Worm (Caenorhabditis elegans): ENCODE data around the gene scl-20.

DNA sequence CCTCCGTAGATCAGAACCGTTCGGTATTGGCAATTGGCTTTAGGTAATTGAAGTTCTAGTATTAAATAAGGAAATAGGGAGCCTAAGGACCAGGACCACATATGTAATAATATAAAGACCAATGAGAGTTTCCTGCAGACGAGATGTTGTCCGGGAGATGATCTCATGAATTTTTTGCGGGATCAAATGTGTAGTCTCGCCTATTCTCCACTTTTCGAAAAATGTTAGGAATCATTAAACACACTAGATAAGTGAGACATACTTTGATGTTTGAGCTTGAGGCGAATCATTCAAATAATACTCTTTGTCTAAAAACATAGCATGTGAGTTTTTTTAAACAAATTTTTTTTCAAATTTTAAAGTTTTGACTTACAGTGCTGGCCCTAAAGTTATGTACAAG, 18.8 kb upstream of the scl-20 start, which contains the start of gene F11D11.6:
- TF ChIP-seq nhr-232 (tag; optimal IDR thresholded peaks at IDR 0.05) (no peak), pat-9 (tag; optimal IDR thresholded peaks at IDR 0.05) (no peak), T23F11.4 (GFP tag; optimal IDR thresholded peaks at IDR 0.05) (no peak), pha-4 (tag; optimal IDR thresholded peaks at IDR 0.05) (no peak), pha-2 (tag; optimal IDR thresholded peaks at IDR 0.05) (no peak), dve-1 (tag; optimal IDR thresholded peaks at IDR 0.05) (no peak), nhr-11 (tag; optimal IDR thresholded peaks at IDR 0.05) (no peak), Y22D7AL.16 (tag; optimal IDR thresholded peaks at IDR 0.05) (no peak)
